Worm (Caenorhabditis elegans) whole organism, L4 larva: ENCODE data around the gene Y58A7A.3.

ENCODE experiments used
- aly-2 ChIP-seq: sonication (generic microtip); optimal IDR thresholded peaks from 2 replicates; lab custom pipeline; 2018; ENCODE audit warnings: missing biosample characterization, missing genetic modification characterization
- ces-1 ChIP-seq: fragments of 150-350 bp; sonication (generic microtip); optimal IDR thresholded peaks from 4 replicates; lab custom pipeline; 2014; ENCODE audit warnings: missing biosample characterization, missing genetic modification reagents, missing genetic modification characterization
- egl-27 ChIP-seq: sonication (generic microtip); optimal IDR thresholded peaks from 3 replicates; lab custom pipeline; 2017; ENCODE audit warnings: missing biosample characterization, missing genetic modification reagents, missing genetic modification characterization
- hlh-30 ChIP-seq: sonication (generic microtip); optimal IDR thresholded peaks from 2 replicates; lab custom pipeline; 2017; ENCODE audit warnings: antibody characterized with exemption, mild to moderate bottlenecking, missing genetic modification characterization, missing compliant biosample characterization; ENCODE audit not compliant: insufficient read depth
- lin-13 ChIP-seq: fragments of 150-350 bp; optimal IDR thresholded peaks from 2 replicates; lab custom pipeline; 2014; ENCODE audit warnings: missing biosample characterization, missing genetic modification reagents, missing genetic modification characterization
- lsy-2 ChIP-seq, 2 experiments: fragments of 150-350 bp in 1 of 2; sonication (generic microtip) in 1 of 2; optimal IDR thresholded peaks; 2 replicates each; lab custom pipeline; 2014 to 2017; ENCODE audit warnings: missing biosample characterization in 2 of 2, missing genetic modification characterization in 2 of 2
- mep-1 ChIP-seq: fragments of 150-350 bp; sonication (generic microtip); optimal IDR thresholded peaks from 3 replicates; lab custom pipeline; 2014; ENCODE audit warnings: missing biosample characterization, missing genetic modification characterization
- nhr-237 ChIP-seq: sonication (generic microtip); optimal IDR thresholded peaks from 2 replicates; lab custom pipeline; 2017; ENCODE audit warnings: missing biosample characterization, missing genetic modification characterization
- nhr-25 ChIP-seq: sonication (generic microtip); optimal IDR thresholded peaks from 2 replicates; lab custom pipeline; 2017; ENCODE audit warnings: missing genetic modification characterization, mild to moderate bottlenecking, missing compliant biosample characterization, antibody characterized with exemption, moderate library complexity, borderline replicate concordance; ENCODE audit not compliant: insufficient read depth
- nhr-48 ChIP-seq: sonication (generic microtip); optimal IDR thresholded peaks from 2 replicates; lab custom pipeline; 2016; ENCODE audit warnings: mild to moderate bottlenecking, missing genetic modification characterization, missing compliant biosample characterization
- skn-1 ChIP-seq: fragments of 150-350 bp; optimal IDR thresholded peaks from 2 replicates; lab custom pipeline; 2014; ENCODE audit warnings: missing biosample characterization, missing genetic modification characterization
- snpc-1.2 ChIP-seq: fragments of 200-800 bp; sonication (Bioruptor generic); IDR thresholded peaks from 2 replicates; pipeline ENCODE4 v1.3.6; 2022; ENCODE audit warnings: missing genetic modification reagents, missing genetic modification characterization, missing compliant biosample characterization
- unc-39 ChIP-seq: sonication (generic microtip); optimal IDR thresholded peaks from 2 replicates; lab custom pipeline; 2017; ENCODE audit warnings: missing biosample characterization, missing genetic modification characterization
- ztf-11 ChIP-seq: fragments of 150-350 bp; optimal IDR thresholded peaks from 2 replicates; lab custom pipeline; 2014; ENCODE audit warnings: missing biosample characterization, missing genetic modification characterization

DNA sequence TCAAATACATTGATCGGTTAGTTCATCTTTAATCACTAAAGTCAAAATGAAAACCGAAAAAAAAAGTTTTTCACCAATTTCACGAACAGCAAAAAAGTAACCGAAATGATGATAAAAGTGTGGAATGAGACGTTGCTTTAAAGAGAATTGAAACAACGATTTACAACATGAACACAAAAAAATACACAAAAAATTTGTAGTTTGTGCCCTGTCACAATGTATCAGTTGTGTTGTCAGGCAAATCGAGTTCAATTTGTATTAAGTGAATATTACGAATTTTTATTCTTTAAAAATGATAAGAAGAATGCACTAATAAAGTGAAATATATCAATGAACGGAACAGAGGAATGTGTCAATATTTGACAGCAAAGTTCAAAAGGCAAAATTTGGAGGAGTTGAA is 48.9 kb downstream of the Y58A7A.3 start:
- TF ChIP-seq skn-1 (tag; lab: Kevin White, UChicago) (no peak), hlh-30 (no peak), lsy-2 (tag; optimal IDR thresholded peaks at IDR 0.05; lab: Kevin White, UChicago) (no peak), egl-27 (tag; lab: Kevin White, UChicago) (no peak), unc-39 (tag; lab: Kevin White, UChicago) (no peak), nhr-25 (tag; lab: Kevin White, UChicago) (no peak), ztf-11 (no peak), ces-1 (GFP tag; lab: Kevin White, UChicago) (no peak), nhr-48 (peak; percentile 24), lin-13 (GFP tag; lab: Kevin White, UChicago) (no peak), mep-1 (tag; lab: Kevin White, UChicago) (no peak), nhr-237 (tag; lab: Kevin White, UChicago) (no peak), snpc-1.2 (GFP tag; lab: Robert Waterston, UW) (no peak), aly-2 (no peak)
